Fruit fly (Drosophila melanogaster) whole organism, prepupa: ENCODE measurements around the gene CG32024.

Experiments used
- Blimp-1 ChIP-seq: fragments of 200-800 bp; sonication (Bioruptor generic); optimal IDR thresholded peaks from 3 replicates; lab custom pipeline; 2017; ENCODE audit warnings: missing biosample characterization, missing genetic modification characterization, mild to moderate bottlenecking, moderate library complexity, missing genetic modification reagents
- CG10631 ChIP-seq: fragments of 200-800 bp; sonication (Bioruptor generic); optimal IDR thresholded peaks from 2 replicates; lab custom pipeline; 2016; ENCODE audit warnings: missing biosample characterization, missing genetic modification characterization
- CG10669 ChIP-seq: fragments of 200-800 bp; sonication (Bioruptor generic); optimal IDR thresholded peaks from 3 replicates; lab custom pipeline; 2018; ENCODE audit warnings: missing biosample characterization, mild to moderate bottlenecking, missing genetic modification characterization, moderate library complexity
- CG11902 ChIP-seq: fragments of 200-800 bp; sonication (Bioruptor generic); optimal IDR thresholded peaks from 3 replicates; lab custom pipeline; 2016; ENCODE audit warnings: missing biosample characterization, missing genetic modification characterization
- CG15336 ChIP-seq: fragments of 200-800 bp; sonication (Bioruptor generic); IDR thresholded peaks from 2 replicates; pipeline ENCODE4 v1.3.6; 2022; ENCODE audit warnings: missing biosample characterization, missing genetic modification characterization
- CG1621 ChIP-seq: fragments of 200-800 bp; sonication (Bioruptor generic); optimal IDR thresholded peaks from 3 replicates; lab custom pipeline; 2018; ENCODE audit warnings: missing biosample characterization, mild to moderate bottlenecking, missing genetic modification characterization
- CG3032 ChIP-seq: fragments of 200-800 bp; optimal IDR thresholded peaks from 2 replicates; lab custom pipeline; 2019; ENCODE audit warnings: missing biosample characterization, mild to moderate bottlenecking, missing genetic modification characterization, moderate library complexity
- CG31627 ChIP-seq: fragments of 200-800 bp; sonication (Bioruptor generic); optimal IDR thresholded peaks from 3 replicates; lab custom pipeline; 2016; ENCODE audit warnings: missing biosample characterization, missing genetic modification characterization
- CG32006 ChIP-seq: fragments of 200-800 bp; sonication (Bioruptor generic); optimal IDR thresholded peaks from 3 replicates; lab custom pipeline; 2017; ENCODE audit warnings: missing biosample characterization, mild to moderate bottlenecking, missing genetic modification characterization
- CG34406 ChIP-seq: fragments of 200-800 bp; sonication (Bioruptor generic); optimal IDR thresholded peaks from 3 replicates; lab custom pipeline; 2016; ENCODE audit warnings: missing biosample characterization, missing genetic modification characterization
- CG3919 ChIP-seq: fragments of 200-800 bp; sonication (Bioruptor generic); optimal IDR thresholded peaks from 3 replicates; lab custom pipeline; 2016; ENCODE audit warnings: missing biosample characterization, missing genetic modification characterization
- CG4318 ChIP-seq: fragments of 200-800 bp; sonication (Bioruptor generic); optimal IDR thresholded peaks from 3 replicates; lab custom pipeline; 2017; ENCODE audit warnings: missing biosample characterization, mild to moderate bottlenecking, missing genetic modification characterization
- CG6276 ChIP-seq: fragments of 200-800 bp; sonication (Bioruptor generic); optimal IDR thresholded peaks from 2 replicates; lab custom pipeline; 2017; ENCODE audit warnings: missing biosample characterization, mild to moderate bottlenecking, missing genetic modification characterization
- CG6792 ChIP-seq: fragments of 200-800 bp; sonication (Bioruptor generic); optimal IDR thresholded peaks from 3 replicates; lab custom pipeline; 2016; ENCODE audit warnings: missing biosample characterization, missing genetic modification characterization
- CG6808 ChIP-seq: fragments of 200-800 bp; sonication (Bioruptor generic); optimal IDR thresholded peaks from 3 replicates; lab custom pipeline; 2017; ENCODE audit warnings: missing biosample characterization, missing genetic modification characterization, mild to moderate bottlenecking, moderate library complexity, missing genetic modification reagents
- CG6854 ChIP-seq: fragments of 200-800 bp; sonication (Bioruptor generic); optimal IDR thresholded peaks from 2 replicates; lab custom pipeline; 2017; ENCODE audit warnings: missing biosample characterization, mild to moderate bottlenecking, missing genetic modification characterization
- CG7368 ChIP-seq: fragments of 200-800 bp; sonication (Bioruptor generic); optimal IDR thresholded peaks from 3 replicates; lab custom pipeline; 2016; ENCODE audit warnings: missing biosample characterization, missing genetic modification characterization
- CG8119 ChIP-seq: fragments of 200-800 bp; sonication (Bioruptor generic); IDR thresholded peaks from 3 replicates; pipeline ENCODE4 v1.3.6; 2022; ENCODE audit warnings: missing biosample characterization, missing genetic modification characterization
- CG8319 ChIP-seq: fragments of 200-800 bp; sonication (Bioruptor generic); optimal IDR thresholded peaks from 3 replicates; lab custom pipeline; 2016; ENCODE audit warnings: missing biosample characterization, missing genetic modification characterization
- CG8632 ChIP-seq: fragments of 200-800 bp; sonication (Bioruptor generic); optimal IDR thresholded peaks from 3 replicates; lab custom pipeline; 2016; ENCODE audit warnings: missing biosample characterization, missing genetic modification characterization
- CG9139 ChIP-seq: fragments of 200-800 bp; sonication (Bioruptor generic); optimal IDR thresholded peaks from 3 replicates; lab custom pipeline; 2017; ENCODE audit warnings: missing biosample characterization, mild to moderate bottlenecking, missing genetic modification characterization
- Eip93F ChIP-seq: fragments of 200-800 bp; sonication (Bioruptor generic); optimal IDR thresholded peaks from 2 replicates; lab custom pipeline; 2016; ENCODE audit warnings: missing biosample characterization, mild to moderate bottlenecking, missing genetic modification characterization
- Ets21C ChIP-seq: fragments of 200-800 bp; sonication (Bioruptor generic); optimal IDR thresholded peaks from 3 replicates; lab custom pipeline; 2016; ENCODE audit warnings: missing biosample characterization, missing genetic modification characterization
- Ets96B ChIP-seq: fragments of 200-800 bp; optimal IDR thresholded peaks from 2 replicates; lab custom pipeline; 2019; ENCODE audit warnings: missing biosample characterization, mild to moderate bottlenecking, missing genetic modification characterization, moderate library complexity
- Hr38 ChIP-seq: sonication (Bioruptor generic); optimal IDR thresholded peaks from 2 replicates; lab custom pipeline; 2016; ENCODE audit warnings: missing biosample characterization, missing genetic modification characterization
- Hr4 ChIP-seq: fragments of 200-800 bp; sonication (Bioruptor generic); optimal IDR thresholded peaks from 3 replicates; lab custom pipeline; 2016; ENCODE audit warnings: missing biosample characterization, missing genetic modification characterization
- Lpt ChIP-seq: fragments of 200-800 bp; sonication (Bioruptor generic); optimal IDR thresholded peaks from 3 replicates; lab custom pipeline; 2016; ENCODE audit warnings: missing biosample characterization, missing genetic modification characterization
- Met ChIP-seq: fragments of 200-800 bp; sonication (Bioruptor generic); optimal IDR thresholded peaks from 3 replicates; lab custom pipeline; 2016; ENCODE audit warnings: missing biosample characterization, missing genetic modification characterization
- OdsH ChIP-seq: fragments of 200-800 bp; sonication (Bioruptor generic); optimal IDR thresholded peaks from 3 replicates; lab custom pipeline; 2016; ENCODE audit warnings: missing biosample characterization, missing genetic modification characterization
- Sox102F ChIP-seq: fragments of 200-800 bp; sonication (Bioruptor generic); optimal IDR thresholded peaks from 2 replicates; lab custom pipeline; 2016; ENCODE audit warnings: missing biosample characterization, mild to moderate bottlenecking, missing genetic modification characterization
- Sox14 ChIP-seq: fragments of 200-800 bp; sonication (Bioruptor generic); optimal IDR thresholded peaks from 3 replicates; lab custom pipeline; 2016; ENCODE audit warnings: missing biosample characterization, missing genetic modification characterization
- Sox15 ChIP-seq: fragments of 200-800 bp; sonication (Bioruptor generic); optimal IDR thresholded peaks from 3 replicates; lab custom pipeline; 2016; ENCODE audit warnings: missing biosample characterization, missing genetic modification characterization
- achi ChIP-seq: fragments of 200-800 bp; sonication (Bioruptor generic); optimal IDR thresholded peaks from 3 replicates; lab custom pipeline; 2016; ENCODE audit warnings: missing biosample characterization, missing genetic modification characterization
- acj6 ChIP-seq: fragments of 200-800 bp; sonication (Bioruptor generic); optimal IDR thresholded peaks from 3 replicates; lab custom pipeline; 2016; ENCODE audit warnings: missing biosample characterization, missing genetic modification characterization
- cyc ChIP-seq: fragments of 200-800 bp; sonication (Bioruptor generic); optimal IDR thresholded peaks from 3 replicates; lab custom pipeline; 2016; ENCODE audit warnings: missing biosample characterization, missing genetic modification characterization
- dac ChIP-seq: fragments of 200-800 bp; sonication (Bioruptor generic); optimal IDR thresholded peaks from 2 replicates; lab custom pipeline; 2017; ENCODE audit warnings: missing biosample characterization, mild to moderate bottlenecking, missing genetic modification characterization
- dsx ChIP-seq: fragments of 200-800 bp; optimal IDR thresholded peaks from 3 replicates; lab custom pipeline; 2019; ENCODE audit warnings: missing biosample characterization, mild to moderate bottlenecking, missing genetic modification characterization, moderate library complexity; ENCODE audit not compliant: poor library complexity, severe bottlenecking
- eg ChIP-seq: fragments of 200-800 bp; sonication (Bioruptor generic); IDR thresholded peaks from 3 replicates; pipeline ENCODE4 v1.3.6; 2022; ENCODE audit warnings: missing biosample characterization, missing genetic modification characterization
- fd59A ChIP-seq: fragments of 200-800 bp; sonication (Bioruptor generic); optimal IDR thresholded peaks from 2 replicates; lab custom pipeline; 2017; ENCODE audit warnings: missing biosample characterization, mild to moderate bottlenecking, missing genetic modification characterization, missing genetic modification reagents
- fd85E ChIP-seq: fragments of 200-800 bp; sonication (Bioruptor generic); optimal IDR thresholded peaks from 3 replicates; lab custom pipeline; 2016; ENCODE audit warnings: missing biosample characterization, missing genetic modification characterization
- fkh ChIP-seq: fragments of 200-800 bp; sonication (Bioruptor generic); optimal IDR thresholded peaks from 3 replicates; lab custom pipeline; 2017; ENCODE audit warnings: missing biosample characterization, mild to moderate bottlenecking, missing genetic modification characterization, moderate library complexity
- lz ChIP-seq: fragments of 200-800 bp; sonication (Bioruptor generic); optimal IDR thresholded peaks from 3 replicates; lab custom pipeline; 2016; ENCODE audit warnings: missing biosample characterization, missing genetic modification characterization
- net ChIP-seq: fragments of 200-800 bp; sonication (Bioruptor generic); optimal IDR thresholded peaks from 3 replicates; lab custom pipeline; 2016; ENCODE audit warnings: missing biosample characterization, missing genetic modification characterization
- pdm3 ChIP-seq: fragments of 200-800 bp; sonication (Bioruptor generic); optimal IDR thresholded peaks from 3 replicates; lab custom pipeline; 2016; ENCODE audit warnings: missing biosample characterization, missing genetic modification characterization
- salr ChIP-seq, 2 experiments: fragments of 200-800 bp; sonication (Bioruptor generic); optimal IDR thresholded peaks; 3 replicates each; lab custom pipeline; 2016 to 2018; ENCODE audit warnings: missing biosample characterization in 2 of 2, missing genetic modification characterization in 2 of 2, mild to moderate bottlenecking in 1 of 2
- spab ChIP-seq: fragments of 200-800 bp; sonication (Bioruptor generic); optimal IDR thresholded peaks from 2 replicates; lab custom pipeline; 2017; ENCODE audit warnings: missing biosample characterization, mild to moderate bottlenecking, missing genetic modification characterization, missing genetic modification reagents
- ss ChIP-seq, 2 experiments: fragments of 200-800 bp; sonication (Bioruptor generic); optimal IDR thresholded peaks; 2 replicates in 1 of 2; 3 replicates in 1 of 2; lab custom pipeline; 2017 to 2018; ENCODE audit warnings: mild to moderate bottlenecking in 2 of 2, missing biosample characterization in 2 of 2, missing genetic modification characterization in 2 of 2, moderate library complexity in 1 of 2
- topi ChIP-seq: fragments of 200-800 bp; sonication (Bioruptor generic); optimal IDR thresholded peaks from 3 replicates; lab custom pipeline; 2016; ENCODE audit warnings: missing biosample characterization, missing genetic modification characterization
- vri ChIP-seq: fragments of 200-800 bp; sonication (Bioruptor generic); optimal IDR thresholded peaks from 3 replicates; lab custom pipeline; 2016; ENCODE audit warnings: missing biosample characterization, mild to moderate bottlenecking, missing genetic modification characterization

CG32024 gene

DNA sequence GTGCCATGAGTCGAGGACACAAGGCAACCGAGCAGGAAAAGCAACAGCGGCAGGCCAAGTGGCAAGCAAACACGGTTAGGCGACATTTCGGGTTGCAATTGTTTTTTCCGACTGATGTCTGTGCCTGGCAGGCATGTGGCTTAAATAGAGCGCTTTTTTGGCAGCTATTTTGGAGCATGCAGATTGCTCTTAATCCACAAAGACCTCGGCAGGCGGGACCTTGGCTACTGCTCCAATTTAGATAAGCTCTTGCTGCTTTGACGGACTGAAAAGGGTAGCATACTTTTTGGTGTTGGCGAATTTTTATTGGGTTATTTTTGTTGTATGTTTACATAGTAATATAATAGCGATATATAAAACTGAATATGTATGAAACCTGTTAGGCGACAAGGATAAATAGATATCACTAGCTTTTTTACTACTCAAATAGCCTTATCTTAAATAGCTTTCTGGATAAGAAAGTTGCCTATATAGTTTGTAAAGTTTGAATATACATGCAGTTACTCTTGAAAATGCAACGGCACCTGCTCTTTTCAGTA, at the start of gene CG32024, which contains the start of gene CG13312:
TSS of gene CG32024 (plus strand) at position 489 of the 539 bp plus-strand sequence.
TSS of gene CG13312 (minus strand) at position 101 of the 539 bp plus-strand sequence.
- TF ChIP-seq fkh (GFP tag; lab: Kevin White, UChicago) = peak; percentile 27
- no peak for TF ChIP-seq Blimp-1

dm6 chr3L:8763037-8763454, 44.4 kb upstream of the CG32024 start:
- TF ChIP-seq spab (no peak), dsx (GFP tag; lab: Kevin White, UChicago) (no peak), CG15336 (GFP tag; lab: Robert Waterston, UW) (peak; percentile 20; the same call in 1 of the 2 replicates), CG10669 (no peak), CG6808 (GFP tag; lab: Kevin White, UChicago) (no peak), Eip93F (no peak), CG7368 (GFP tag; lab: Kevin White, UChicago) (no peak), Sox14 (GFP tag; lab: Kevin White, UChicago) (peak; percentile 70), CG6792 (GFP tag; lab: Kevin White, UChicago) (peak; percentile 26), pdm3 (GFP tag; lab: Kevin White, UChicago) (peak; percentile 44), fd85E (GFP tag; lab: Kevin White, UChicago) (no peak), OdsH (GFP tag; lab: Kevin White, UChicago) (peak; percentile 48), CG1621 (tag; lab: Kevin White, UChicago) (no peak), salr (GFP tag; optimal IDR thresholded peaks at IDR 0.05; lab: Kevin White, UChicago) (no peak), Blimp-1 (no peak), CG3032 (tag; lab: Kevin White, UChicago) (no peak), Lpt (GFP tag; lab: Kevin White, UChicago) (no peak), fd59A (GFP tag; lab: Kevin White, UChicago) (no peak), Met (GFP tag; lab: Kevin White, UChicago) (peak; percentile 67), eg (GFP tag; lab: Robert Waterston, UW) (peak; percentile 53; the same call in 2 of the 3 replicates), Hr38 (no peak), acj6 (peak; percentile 35), CG4318 (GFP tag; lab: Kevin White, UChicago) (no peak), CG6276 (GFP tag; lab: Kevin White, UChicago) (peak; percentile 20), ss (GFP tag; optimal IDR thresholded peaks at IDR 0.05; lab: Kevin White, UChicago) (no peak), CG8119 (peak; percentile 47; the same call in 1 of the 3 replicates), achi (GFP tag; lab: Kevin White, UChicago) (peak; percentile 58), Hr4 (GFP tag; lab: Kevin White, UChicago) (peak; percentile 40), Ets96B (tag; lab: Kevin White, UChicago) (no peak), dac (GFP tag; lab: Kevin White, UChicago) (no peak), CG6854 (no peak), CG11902 (GFP tag; lab: Kevin White, UChicago) (peak; percentile 37), CG3919 (GFP tag; lab: Kevin White, UChicago) (no peak), CG8319 (no peak), Sox102F (GFP tag; lab: Kevin White, UChicago) (peak; percentile 48), Ets21C (GFP tag; lab: Kevin White, UChicago) (no peak), net (GFP tag; lab: Kevin White, UChicago) (peak; percentile 28), CG9139 (GFP tag; lab: Kevin White, UChicago) (no peak), CG34406 (GFP tag; lab: Kevin White, UChicago) (peak; percentile 59), CG32006 (peak; percentile 48), CG8632 (GFP tag; lab: Kevin White, UChicago) (peak; percentile 34), CG31627 (GFP tag; lab: Kevin White, UChicago) (peak; percentile 62), lz (GFP tag; lab: Kevin White, UChicago) (peak; percentile 42), CG10631 (GFP tag; lab: Kevin White, UChicago) (no peak), fkh (GFP tag; lab: Kevin White, UChicago) (no peak), topi (GFP tag; lab: Kevin White, UChicago) (no peak), cyc (GFP tag; lab: Kevin White, UChicago) (peak; percentile 27), Sox15 (peak; percentile 17), vri (peak; percentile 67)
